Fruit fly (Drosophila melanogaster): ENCODE data around the gene CG4743.

- TF ChIP-seq fd102C (GFP tag; optimal IDR thresholded peaks at IDR 0.05) (no peak), az2 (GFP tag; optimal IDR thresholded peaks at IDR 0.05) (no peak), Dip2 (GFP tag; IDR thresholded peaks at IDR 0.05) (no peak), chinmo (GFP tag; IDR thresholded peaks at IDR 0.05; ENCODE audit: partially characterized antibody) (0 out of 4 replicates have a peak, but pooled peaks have one; percentile 18), hb (GFP tag; IDR thresholded peaks at IDR 0.05; ENCODE audit: partially characterized antibody) (no peak), Aef1 (GFP tag; IDR thresholded peaks at IDR 0.05) (no peak), Spps (tag; optimal IDR thresholded peaks at IDR 0.05) (no peak), CG13624 (GFP tag; optimal IDR thresholded peaks at IDR 0.05) (no peak)
Observed at dm6 chr3R:25720024-25720574, 39.7 kb upstream of the CG4743 start.

Measured in whole organism, embryonic.